Fruit fly (Drosophila melanogaster) whole organism, embryonic: ENCODE measurements around the gene Peritrophin-15a.
A peak's percentile ranks its signal among the peaks of the same experiment; 100 is the strongest.

Experiments used
- Atf6 ChIP-seq: fragments of 200-800 bp; sonication (Bioruptor generic); IDR thresholded peaks from 2 replicates; pipeline ENCODE4 v1.3.6; 2022; ENCODE audit warnings: missing biosample characterization, missing genetic modification characterization
- B-H2 ChIP-seq: fragments of 200-800 bp; sonication (Bioruptor generic); optimal IDR thresholded peaks from 2 replicates; lab custom pipeline; 2018; ENCODE audit warnings: missing biosample characterization, mild to moderate bottlenecking, missing genetic modification characterization
- BtbVII ChIP-seq: fragments of 200-800 bp; sonication (Bioruptor generic); optimal IDR thresholded peaks from 3 replicates; lab custom pipeline; 2017; ENCODE audit warnings: missing biosample characterization, mild to moderate bottlenecking, missing genetic modification characterization
- CG12659 ChIP-seq: fragments of 200-800 bp; sonication (Bioruptor generic); optimal IDR thresholded peaks from 3 replicates; lab custom pipeline; 2017; ENCODE audit warnings: mild to moderate bottlenecking, missing biosample characterization, missing genetic modification reagents, missing genetic modification characterization
- CG12744 ChIP-seq: fragments of 200-800 bp; sonication (Bioruptor generic); optimal IDR thresholded peaks from 2 replicates; lab custom pipeline; 2016; ENCODE audit warnings: missing biosample characterization, missing genetic modification characterization
- CG13123 ChIP-seq: fragments of 200-800 bp; sonication (Bioruptor generic); optimal IDR thresholded peaks from 2 replicates; lab custom pipeline; 2016; ENCODE audit warnings: missing biosample characterization, missing genetic modification characterization
- CG15011 ChIP-seq: fragments of 200-800 bp; sonication (Bioruptor generic); optimal IDR thresholded peaks from 3 replicates; lab custom pipeline; 2018; ENCODE audit warnings: missing biosample characterization, mild to moderate bottlenecking, missing genetic modification characterization
- CG18011 ChIP-seq: fragments of 200-800 bp; sonication (Bioruptor generic); optimal IDR thresholded peaks from 2 replicates; lab custom pipeline; 2017; ENCODE audit warnings: missing biosample characterization, missing genetic modification characterization, mild to moderate bottlenecking, moderate library complexity, missing genotype
- CG18764 ChIP-seq: fragments of 200-800 bp; sonication (Bioruptor generic); optimal IDR thresholded peaks from 3 replicates; lab custom pipeline; 2016; ENCODE audit warnings: missing biosample characterization, missing genetic modification characterization
- CG3281 ChIP-seq: fragments of 200-800 bp; sonication (Bioruptor generic); optimal IDR thresholded peaks from 3 replicates; lab custom pipeline; 2017; ENCODE audit warnings: missing biosample characterization, mild to moderate bottlenecking, missing genetic modification characterization
- CG33557 ChIP-seq: fragments of 200-800 bp; sonication (Bioruptor generic); optimal IDR thresholded peaks from 2 replicates; lab custom pipeline; 2019; ENCODE audit warnings: missing biosample characterization, mild to moderate bottlenecking, missing genetic modification characterization, moderate library complexity
- CG3838 ChIP-seq: fragments of 200-800 bp; sonication (Bioruptor generic); optimal IDR thresholded peaks from 3 replicates; lab custom pipeline; 2016; ENCODE audit warnings: missing biosample characterization, missing genetic modification characterization
- CG3995 ChIP-seq: fragments of 200-800 bp; sonication (Bioruptor generic); optimal IDR thresholded peaks from 3 replicates; lab custom pipeline; 2016; ENCODE audit warnings: missing biosample characterization, missing genetic modification characterization
- CG5180 ChIP-seq: fragments of 200-800 bp; sonication (Bioruptor generic); optimal IDR thresholded peaks from 3 replicates; lab custom pipeline; 2017; ENCODE audit warnings: missing biosample characterization, missing genetic modification characterization, mild to moderate bottlenecking, moderate library complexity, missing genetic modification reagents
- CG6175 ChIP-seq: fragments of 200-800 bp; sonication (Bioruptor generic); IDR thresholded peaks from 3 replicates; pipeline ENCODE4 v1.3.6; 2022; ENCODE audit warnings: missing biosample characterization, missing genetic modification characterization
- CG6272 ChIP-seq: fragments of 200-800 bp; sonication (Bioruptor generic); IDR thresholded peaks from 2 replicates; pipeline ENCODE4 v1.3.6; 2022; ENCODE audit warnings: missing biosample characterization, missing genetic modification characterization
- CG6683 ChIP-seq: fragments of 200-800 bp; sonication (Bioruptor generic); optimal IDR thresholded peaks from 2 replicates; lab custom pipeline; 2017; ENCODE audit warnings: missing biosample characterization, mild to moderate bottlenecking, missing genetic modification characterization, missing genetic modification reagents
- CG6791 ChIP-seq: fragments of 200-800 bp; sonication (Bioruptor generic); IDR thresholded peaks from 3 replicates; pipeline ENCODE4 v1.3.6; 2022; ENCODE audit warnings: missing biosample characterization, missing genetic modification characterization; ENCODE audit not compliant: partially characterized antibody
- CG7745 ChIP-seq: fragments of 200-800 bp; sonication (Bioruptor generic); optimal IDR thresholded peaks from 2 replicates; lab custom pipeline; 2018; ENCODE audit warnings: missing biosample characterization, mild to moderate bottlenecking, missing genetic modification characterization, moderate library complexity
- CG9876 ChIP-seq: fragments of 200-800 bp; sonication (Bioruptor generic); optimal IDR thresholded peaks from 2 replicates; lab custom pipeline; 2016; ENCODE audit warnings: missing biosample characterization, missing genetic modification characterization
- Chrac-16 ChIP-seq: fragments of 200-800 bp; sonication (Bioruptor generic); optimal IDR thresholded peaks from 3 replicates; lab custom pipeline; 2016; ENCODE audit warnings: missing biosample characterization, missing genetic modification characterization
- Dek ChIP-seq: fragments of 200-800 bp; sonication (Bioruptor generic); optimal IDR thresholded peaks from 3 replicates; lab custom pipeline; 2019; ENCODE audit warnings: missing biosample characterization, mild to moderate bottlenecking, missing genetic modification characterization, moderate library complexity
- Fer1 ChIP-seq: fragments of 200-800 bp; sonication (Bioruptor generic); optimal IDR thresholded peaks from 2 replicates; lab custom pipeline; 2017; ENCODE audit warnings: missing biosample characterization, mild to moderate bottlenecking, missing genetic modification characterization
- Hmr ChIP-seq: fragments of 200-800 bp; sonication (Bioruptor generic); optimal IDR thresholded peaks from 3 replicates; lab custom pipeline; 2017; ENCODE audit warnings: mild to moderate bottlenecking, missing biosample characterization, missing genetic modification reagents, missing genetic modification characterization
- Hr3 ChIP-seq: fragments of 200-800 bp; sonication (Bioruptor generic); optimal IDR thresholded peaks from 3 replicates; lab custom pipeline; 2016; ENCODE audit warnings: missing biosample characterization, missing genetic modification characterization
- Med ChIP-seq: fragments of 200-800 bp; sonication (Bioruptor generic); peaks from one replicate; lab custom pipeline; 2016; ENCODE audit warnings: missing biosample characterization, missing genetic modification characterization, mild to moderate bottlenecking, inconsistent platforms, moderate library complexity
- Myb ChIP-seq: fragments of 200-800 bp; sonication (Bioruptor generic); optimal IDR thresholded peaks from 2 replicates; lab custom pipeline; 2016; ENCODE audit warnings: missing biosample characterization, missing genetic modification characterization
- Nf-YB ChIP-seq: fragments of 200-800 bp; sonication (Bioruptor generic); optimal IDR thresholded peaks from 3 replicates; lab custom pipeline; 2019; ENCODE audit warnings: missing biosample characterization, mild to moderate bottlenecking, missing genetic modification characterization, moderate library complexity
- PHDP ChIP-seq: fragments of 200-800 bp; sonication (Bioruptor generic); optimal IDR thresholded peaks from 3 replicates; lab custom pipeline; 2018; ENCODE audit warnings: missing biosample characterization, mild to moderate bottlenecking, missing genetic modification characterization, moderate library complexity
- Sox100B ChIP-seq: fragments of 200-800 bp; sonication (Bioruptor generic); optimal IDR thresholded peaks from 3 replicates; lab custom pipeline; 2018; ENCODE audit warnings: missing biosample characterization, mild to moderate bottlenecking, missing genetic modification characterization
- Trl ChIP-seq, 3 experiments: fragments of >200 bp in 2 of 3; fragments of 200-800 bp in 1 of 3; sonication (Bioruptor generic) in 1 of 3; optimal IDR thresholded peaks; 2 replicates in 1 of 3; 3 replicates in 2 of 3; lab custom pipeline; 2016 to 2017; ENCODE audit warnings: missing biosample characterization in 1 of 3, missing genetic modification characterization in 1 of 3
- ab ChIP-seq: fragments of 200-800 bp; sonication (Bioruptor generic); optimal IDR thresholded peaks from 2 replicates; lab custom pipeline; 2016; ENCODE audit warnings: missing biosample characterization, missing genetic modification characterization
- ase ChIP-seq: fragments of 200-800 bp; sonication (Bioruptor generic); IDR thresholded peaks from 3 replicates; pipeline ENCODE4 v1.3.6; 2022; ENCODE audit warnings: missing biosample characterization, missing genetic modification characterization
- bab2 ChIP-seq: fragments of 200-800 bp; sonication (Bioruptor generic); optimal IDR thresholded peaks from 2 replicates; lab custom pipeline; 2016; ENCODE audit warnings: missing biosample characterization, missing genetic modification characterization
- croc ChIP-seq: fragments of 200-800 bp; sonication (Bioruptor generic); conservative IDR thresholded peaks from 3 replicates; pipeline ENCODE4 v1.3.6; 2022; ENCODE audit warnings: missing biosample characterization, missing genetic modification characterization
- crol ChIP-seq: fragments of 200-800 bp; sonication (Bioruptor generic); IDR thresholded peaks from 2 replicates; pipeline ENCODE4 v1.3.6; 2022; ENCODE audit warnings: missing biosample characterization, missing genetic modification characterization
- ewg ChIP-seq: fragments of 200-800 bp; sonication (Bioruptor generic); optimal IDR thresholded peaks from 3 replicates; lab custom pipeline; 2017; ENCODE audit warnings: mild to moderate bottlenecking, missing biosample characterization, missing genetic modification reagents, missing genetic modification characterization
- exex ChIP-seq: fragments of 200-800 bp; sonication (Bioruptor generic); optimal IDR thresholded peaks from 4 replicates; lab custom pipeline; 2018; ENCODE audit warnings: missing biosample characterization, mild to moderate bottlenecking, missing genetic modification characterization, moderate library complexity
- fd3F ChIP-seq: fragments of 200-800 bp; sonication (Bioruptor generic); optimal IDR thresholded peaks from 2 replicates; lab custom pipeline; 2018; ENCODE audit warnings: missing biosample characterization, mild to moderate bottlenecking, missing genetic modification characterization, moderate library complexity
- gcm ChIP-seq: fragments of 200-800 bp; sonication (Bioruptor generic); optimal IDR thresholded peaks from 2 replicates; lab custom pipeline; 2019; ENCODE audit warnings: missing biosample characterization, mild to moderate bottlenecking, missing genetic modification characterization, moderate library complexity
- gcm2 ChIP-seq: fragments of 200-800 bp; sonication (Bioruptor generic); optimal IDR thresholded peaks from 2 replicates; lab custom pipeline; 2016; ENCODE audit warnings: missing biosample characterization, missing genetic modification characterization
- grau ChIP-seq: fragments of 200-800 bp; optimal IDR thresholded peaks from 3 replicates; lab custom pipeline; 2019; ENCODE audit warnings: missing biosample characterization, mild to moderate bottlenecking, missing genetic modification characterization, moderate library complexity
- ken ChIP-seq: fragments of 200-800 bp; sonication (Bioruptor generic); IDR thresholded peaks from 3 replicates; pipeline ENCODE4 v1.3.6; 2022; ENCODE audit warnings: missing biosample characterization, missing genetic modification characterization
- lab ChIP-seq: fragments of 200-800 bp; sonication (Bioruptor generic); optimal IDR thresholded peaks from 3 replicates; lab custom pipeline; 2017; ENCODE audit warnings: missing biosample characterization, missing genetic modification characterization, mild to moderate bottlenecking, moderate library complexity, missing genetic modification reagents
- otp ChIP-seq: fragments of 200-800 bp; sonication (Bioruptor generic); IDR thresholded peaks from 3 replicates; pipeline ENCODE4, ENCODE4 v1.3.6; 2022; ENCODE audit warnings: missing biosample characterization, missing genetic modification characterization
- phol ChIP-seq: fragments of 200-800 bp; sonication (Bioruptor generic); optimal IDR thresholded peaks from 3 replicates; lab custom pipeline; 2018; ENCODE audit warnings: missing biosample characterization, mild to moderate bottlenecking, missing genetic modification characterization, moderate library complexity
- sug ChIP-seq: fragments of 200-800 bp; optimal IDR thresholded peaks from 2 replicates; lab custom pipeline; 2019; ENCODE audit warnings: missing biosample characterization, mild to moderate bottlenecking, missing genetic modification characterization, moderate library complexity
- trh ChIP-seq: fragments of 200-800 bp; sonication (Bioruptor generic); optimal IDR thresholded peaks from 2 replicates; lab custom pipeline; 2016; ENCODE audit warnings: missing biosample characterization, missing genetic modification characterization
- ttk ChIP-seq: fragments of 200-800 bp; sonication (Bioruptor generic); IDR thresholded peaks from 2 replicates; pipeline ENCODE4 v2.1.2; 2022; ENCODE audit warnings: missing biosample characterization, missing genetic modification characterization
- tx ChIP-seq: fragments of 200-800 bp; sonication (Bioruptor generic); optimal IDR thresholded peaks from 2 replicates; lab custom pipeline; 2016; ENCODE audit warnings: missing biosample characterization, missing genetic modification characterization

The Peritrophin-15a gene

DNA sequence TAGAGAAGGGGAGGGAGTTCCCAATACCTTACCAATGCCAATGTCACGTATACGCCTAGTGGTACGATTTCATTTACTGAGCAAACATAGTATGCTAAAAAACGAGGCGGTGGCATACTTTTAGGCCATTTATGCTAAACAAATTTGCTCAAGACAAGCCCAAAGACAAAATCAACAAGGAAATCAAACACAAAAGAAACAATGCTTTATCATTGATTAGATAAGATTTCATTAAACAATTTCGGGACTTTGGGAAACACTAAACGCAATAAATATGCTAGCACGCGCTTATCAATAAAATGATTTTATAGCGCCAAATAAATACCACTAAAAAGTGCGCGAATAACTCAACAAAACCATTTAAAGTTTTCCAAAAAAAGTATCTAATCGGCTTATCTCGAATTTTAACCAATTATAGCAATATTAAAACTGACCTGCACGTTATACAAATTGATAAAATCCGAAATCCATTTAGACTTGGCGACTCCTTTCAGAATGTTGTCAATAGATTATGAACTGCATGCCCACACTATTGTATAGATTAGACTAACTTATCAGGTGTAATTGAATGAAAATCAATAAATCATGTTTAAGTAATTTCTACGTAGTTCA lies 45.2 kb downstream of the Peritrophin-15a start (continued):
- TF ChIP-seq Hmr (GFP tag; lab: Kevin White, UChicago) (peak; percentile 74), Trl (optimal IDR thresholded peaks at IDR 0.05; lab: Kevin White, UChicago) (no peak), Trl (GFP tag; optimal IDR thresholded peaks at IDR 0.05; lab: Kevin White, UChicago) (peak; percentile 8), CG12744 (GFP tag; lab: Kevin White, UChicago) (peak; percentile 52), CG6683 (GFP tag; lab: Kevin White, UChicago) (peak; percentile 2), CG7745 (tag; lab: Kevin White, UChicago) (no peak), CG6175 (GFP tag; lab: Robert Waterston, UW) (no peak), BtbVII (GFP tag; lab: Kevin White, UChicago) (peak; percentile 57), bab2 (GFP tag; lab: Kevin White, UChicago) (no peak), otp (GFP tag; lab: Robert Waterston, UW) (0 out of 3 replicates have a peak, but pooled peaks have one; percentile 26), gcm (GFP tag; lab: Kevin White, UChicago) (peak; percentile 14), CG6791 (no peak), Nf-YB (GFP tag; lab: Kevin White, UChicago) (peak; percentile 3), Sox100B (GFP tag; lab: Kevin White, UChicago) (peak; percentile 8), CG18011 (GFP tag; lab: Kevin White, UChicago) (peak; percentile 17), ab (GFP tag; lab: Kevin White, UChicago) (no peak), B-H2 (peak; percentile 49), ase (GFP tag; lab: Robert Waterston, UW) (no peak), ttk (GFP tag; lab: Robert Waterston, UW) (no peak), CG33557 (no peak), crol (GFP tag; lab: Robert Waterston, UW) (no peak), CG9876 (no peak), ken (GFP tag; lab: Robert Waterston, UW) (no peak), CG3838 (GFP tag; lab: Kevin White, UChicago) (no peak), Atf6 (GFP tag; lab: Robert Waterston, UW) (peak; percentile 76), phol (tag; lab: Kevin White, UChicago) (no peak), Med (peak; percentile 86), CG15011 (peak; percentile 47), Dek (tag; lab: Kevin White, UChicago) (peak; percentile 41), fd3F (GFP tag; lab: Kevin White, UChicago) (peak; percentile 28), CG13123 (no peak), CG5180 (GFP tag; lab: Kevin White, UChicago) (peak; percentile 35), tx (GFP tag; lab: Kevin White, UChicago) (no peak), grau (tag; lab: Kevin White, UChicago) (peak; percentile 25), CG12659 (GFP tag; lab: Kevin White, UChicago) (peak; percentile 24), gcm2 (GFP tag; lab: Kevin White, UChicago) (no peak), ewg (GFP tag; lab: Kevin White, UChicago) (no peak), exex (tag; lab: Kevin White, UChicago) (peak; percentile 88), CG3995 (GFP tag; lab: Kevin White, UChicago) (no peak), CG6272 (GFP tag; lab: Robert Waterston, UW) (no peak), CG18764 (GFP tag; lab: Kevin White, UChicago) (no peak), Myb (no peak), sug (tag; lab: Kevin White, UChicago) (peak; percentile 46), lab (peak; percentile 78), Chrac-16 (no peak), croc (no peak), trh (GFP tag; lab: Kevin White, UChicago) (no peak), PHDP (tag; lab: Kevin White, UChicago) (peak; percentile 69), Hr3 (GFP tag; lab: Kevin White, UChicago) (no peak), CG3281 (GFP tag; lab: Kevin White, UChicago) (peak; percentile 60), Fer1 (peak; percentile 75)
